Worm (Caenorhabditis elegans) whole organism, midembryonic: ENCODE data around the gene abts-4.

Experiments
- T22C8.4 ChIP-seq: fragments of 200-800 bp; sonication (Bioruptor generic); IDR thresholded peaks from 2 replicates; pipeline ENCODE4 v1.3.6; 2022; ENCODE audit warnings: missing genetic modification characterization, missing compliant biosample characterization
- cog-1 ChIP-seq: sonication (generic microtip); optimal IDR thresholded peaks from 2 replicates; lab custom pipeline; 2016; ENCODE audit warnings: missing genetic modification characterization, missing compliant biosample characterization
- flt-1 ChIP-seq: fragments of 200-800 bp; sonication (Bioruptor generic); IDR thresholded peaks from 2 replicates; pipeline ENCODE4 v1.3.6; 2022; ENCODE audit warnings: missing genetic modification characterization, missing compliant biosample characterization
- klf-2 ChIP-seq: fragments of 200-800 bp; sonication (Bioruptor generic); conservative IDR thresholded peaks from 2 replicates; pipeline ENCODE4 v1.3.6; 2022; ENCODE audit warnings: missing genetic modification reagents, missing genetic modification characterization, missing compliant biosample characterization
- med-1 ChIP-seq: sonication (generic microtip); optimal IDR thresholded peaks from 2 replicates; lab custom pipeline; 2017; ENCODE audit warnings: missing genetic modification characterization, mild to moderate bottlenecking, missing compliant biosample characterization, antibody characterized with exemption, missing genetic modification reagents; ENCODE audit not compliant: insufficient read depth
- ref-1 ChIP-seq: fragments of 200-800 bp; sonication (Bioruptor generic); conservative IDR thresholded peaks from 2 replicates; pipeline ENCODE4 v1.3.6; 2022; ENCODE audit warnings: missing genetic modification reagents, missing genetic modification characterization, missing compliant biosample characterization
- ztf-23 ChIP-seq: fragments of 200-800 bp; sonication (Bioruptor generic); IDR thresholded peaks from 2 replicates; pipeline ENCODE4 v1.3.6; 2022; ENCODE audit warnings: missing genetic modification reagents, missing genetic modification characterization, missing compliant biosample characterization

- TF ChIP-seq T22C8.4 (GFP tag; lab: Robert Waterston, UW) (no peak), ztf-23 (GFP tag; lab: Robert Waterston, UW) (no peak), flt-1 (GFP tag; lab: Robert Waterston, UW) (no peak), cog-1 (no peak), ref-1 (no peak), med-1 (GFP tag; lab: Kevin White, UChicago) (no peak), klf-2 (GFP tag; lab: Robert Waterston, UW) (no peak)
Observed at ce11 chrX:6735494-6735893, 26.0 kb downstream of the abts-4 start.
